Worm (Caenorhabditis elegans) whole organism, L2 larva: ENCODE data around the gene F38A5.6.
A peak's percentile ranks its signal among the peaks of the same experiment; 100 is the strongest.

ENCODE experiments used
- C34F6.9 ChIP-seq: fragments of 150-350 bp; optimal IDR thresholded peaks from 2 replicates; lab custom pipeline; 2014; ENCODE audit warnings: missing biosample characterization, missing genetic modification characterization
- R02D3.7 ChIP-seq: fragments of 150-350 bp; optimal IDR thresholded peaks from 2 replicates; lab custom pipeline; 2014; ENCODE audit warnings: missing biosample characterization, missing genetic modification characterization
- ZK546.5 ChIP-seq: sonication (generic microtip); optimal IDR thresholded peaks from 2 replicates; lab custom pipeline; 2017; ENCODE audit warnings: missing biosample characterization, missing genetic modification characterization
- alr-1 ChIP-seq: fragments of 150-350 bp; optimal IDR thresholded peaks from 2 replicates; lab custom pipeline; 2014; ENCODE audit warnings: missing biosample characterization, missing genetic modification characterization
- aly-2 ChIP-seq: fragments of 150-350 bp; optimal IDR thresholded peaks from 2 replicates; lab custom pipeline; 2014; ENCODE audit warnings: missing biosample characterization, missing genetic modification characterization
- blmp-1 ChIP-seq: sonication (generic microtip); optimal IDR thresholded peaks from 2 replicates; lab custom pipeline; 2017; ENCODE audit warnings: missing genetic modification characterization, mild to moderate bottlenecking, missing compliant biosample characterization, antibody characterized with exemption, moderate library complexity; ENCODE audit not compliant: insufficient read depth
- ceh-16 ChIP-seq: fragments of 150-350 bp; optimal IDR thresholded peaks from 2 replicates; lab custom pipeline; 2014; ENCODE audit warnings: missing biosample characterization, missing genetic modification characterization
- crh-2 ChIP-seq: sonication (generic microtip); optimal IDR thresholded peaks from 2 replicates; lab custom pipeline; 2017; ENCODE audit warnings: missing biosample characterization, missing genetic modification characterization
- dmd-4 ChIP-seq: sonication (generic microtip); optimal IDR thresholded peaks from 2 replicates; lab custom pipeline; 2017; ENCODE audit warnings: missing biosample characterization, missing genetic modification characterization
- egl-27 ChIP-seq: sonication (generic microtip); optimal IDR thresholded peaks from 3 replicates; lab custom pipeline; 2017; ENCODE audit warnings: missing biosample characterization, missing genetic modification reagents, missing genetic modification characterization
- elt-1 ChIP-seq: fragments of 150-350 bp; optimal IDR thresholded peaks from 2 replicates; lab custom pipeline; 2014; ENCODE audit warnings: missing biosample characterization, missing genetic modification characterization
- fos-1 ChIP-seq: fragments of 150-350 bp; optimal IDR thresholded peaks from 2 replicates; lab custom pipeline; 2014; ENCODE audit warnings: missing biosample characterization, missing genetic modification characterization
- gmeb-1 ChIP-seq: fragments of 150-350 bp; optimal IDR thresholded peaks from 2 replicates; lab custom pipeline; 2014; ENCODE audit warnings: missing biosample characterization, missing genetic modification characterization
- lin-11 ChIP-seq: fragments of 150-350 bp; sonication (generic microtip); optimal IDR thresholded peaks from 2 replicates; lab custom pipeline; 2014; ENCODE audit warnings: missing biosample characterization, missing genetic modification characterization, inconsistent platforms, mixed read lengths
- lin-13 ChIP-seq: fragments of 150-350 bp; optimal IDR thresholded peaks from 2 replicates; lab custom pipeline; 2014; ENCODE audit warnings: missing biosample characterization, missing genetic modification reagents, missing genetic modification characterization
- lin-39 ChIP-seq: fragments of 150-350 bp; optimal IDR thresholded peaks from 2 replicates; lab custom pipeline; 2014; ENCODE audit warnings: missing biosample characterization, missing genetic modification reagents, missing genetic modification characterization
- mab-5 ChIP-seq: fragments of 150-350 bp; optimal IDR thresholded peaks from 2 replicates; lab custom pipeline; 2014; ENCODE audit warnings: missing biosample characterization, missing genetic modification characterization
- mbf-1 ChIP-seq: sonication (generic microtip); optimal IDR thresholded peaks from 2 replicates; lab custom pipeline; 2017; ENCODE audit warnings: missing biosample characterization, missing genetic modification characterization
- nhr-11 ChIP-seq: fragments of 150-350 bp; optimal IDR thresholded peaks from 2 replicates; lab custom pipeline; 2014; ENCODE audit warnings: missing biosample characterization, missing genetic modification characterization
- nhr-12 ChIP-seq: fragments of 150-350 bp; optimal IDR thresholded peaks from 2 replicates; lab custom pipeline; 2014; ENCODE audit warnings: missing biosample characterization, missing genetic modification characterization
- nhr-129 ChIP-seq: fragments of 150-350 bp; optimal IDR thresholded peaks from 2 replicates; lab custom pipeline; 2014; ENCODE audit warnings: missing biosample characterization, missing genetic modification characterization
- nhr-23 ChIP-seq: fragments of 150-350 bp; optimal IDR thresholded peaks from 2 replicates; lab custom pipeline; 2014; ENCODE audit warnings: missing biosample characterization, missing genetic modification reagents, missing genetic modification characterization
- nhr-237 ChIP-seq: fragments of 150-350 bp; optimal IDR thresholded peaks from 2 replicates; lab custom pipeline; 2014; ENCODE audit warnings: missing biosample characterization, missing genetic modification characterization
- nhr-25 ChIP-seq: fragments of 150-350 bp; sonication (generic microtip); optimal IDR thresholded peaks from 3 replicates; lab custom pipeline; 2014; ENCODE audit warnings: missing biosample characterization, missing genetic modification characterization
- nhr-77 ChIP-seq: fragments of 150-350 bp; optimal IDR thresholded peaks from 2 replicates; lab custom pipeline; 2014; ENCODE audit warnings: missing biosample characterization, missing genetic modification characterization
- skn-1 ChIP-seq: sonication (generic microtip); optimal IDR thresholded peaks from 2 replicates; lab custom pipeline; 2017; ENCODE audit warnings: missing biosample characterization, missing genetic modification characterization
- snpc-4 ChIP-seq: fragments of 150-350 bp; optimal IDR thresholded peaks from 2 replicates; lab custom pipeline; 2014; ENCODE audit warnings: missing biosample characterization, missing genetic modification characterization
- unc-55 ChIP-seq: fragments of 150-350 bp; sonication (generic microtip); optimal IDR thresholded peaks from 3 replicates; lab custom pipeline; 2014; ENCODE audit warnings: missing biosample characterization, missing genetic modification reagents, missing genetic modification characterization
- unc-62 ChIP-seq: fragments of 150-350 bp; optimal IDR thresholded peaks from 2 replicates; lab custom pipeline; 2014; ENCODE audit warnings: missing biosample characterization, missing genetic modification reagents, missing genetic modification characterization
- ztf-1 ChIP-seq: fragments of 200-800 bp; sonication (Bioruptor generic); conservative IDR thresholded peaks from 2 replicates; pipeline ENCODE4 v1.3.6; 2022; ENCODE audit warnings: missing genetic modification characterization, missing compliant biosample characterization
- ztf-4 ChIP-seq: fragments of 150-350 bp; optimal IDR thresholded peaks from 2 replicates; lab custom pipeline; 2014; ENCODE audit warnings: missing biosample characterization, missing genetic modification characterization

F38A5.6 gene

DNA sequence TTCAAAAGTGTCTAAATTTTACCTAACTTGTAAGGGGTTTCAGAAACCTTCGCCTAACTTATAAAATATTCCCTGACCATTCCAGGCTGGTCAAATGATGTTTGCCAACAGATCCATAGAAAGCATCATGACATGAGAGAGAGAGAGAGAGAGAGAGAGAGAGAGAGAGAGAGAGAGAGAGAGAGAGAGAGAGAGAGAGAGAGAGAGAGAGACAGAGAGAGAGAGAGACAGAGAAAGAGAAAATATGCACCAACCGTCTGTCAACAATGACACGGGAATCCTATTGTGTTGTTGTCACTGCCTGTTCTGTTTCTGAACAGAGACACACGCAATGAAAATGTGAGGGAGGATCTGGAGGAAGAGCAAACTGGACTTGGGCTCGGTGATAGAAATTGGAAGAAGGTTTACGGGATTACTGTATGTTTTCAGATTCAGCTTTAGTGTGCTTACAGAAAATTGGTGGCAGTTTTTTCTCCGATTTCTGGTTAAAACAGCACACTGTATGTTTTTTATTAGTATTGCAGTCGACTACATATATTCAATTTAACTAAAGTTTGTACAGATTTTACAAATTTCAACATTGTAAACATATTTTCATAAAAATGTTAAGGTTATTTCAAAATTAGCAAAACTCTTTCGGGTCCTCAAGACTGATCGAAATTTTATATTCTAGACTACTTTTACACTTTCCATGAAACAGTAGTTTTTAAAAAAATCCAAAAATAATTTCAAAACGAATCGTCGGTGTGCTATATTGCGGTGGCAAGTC is 21.1 kb downstream of the F38A5.6 start:
- TF ChIP-seq lin-13 (GFP tag; lab: Kevin White, UChicago) (no peak), lin-11 (no peak), gmeb-1 (tag; lab: Kevin White, UChicago) (peak; percentile 2), crh-2 (peak; percentile 30), aly-2 (tag; lab: Kevin White, UChicago) (no peak), nhr-129 (tag; lab: Kevin White, UChicago) (peak; percentile 26)

DNA sequence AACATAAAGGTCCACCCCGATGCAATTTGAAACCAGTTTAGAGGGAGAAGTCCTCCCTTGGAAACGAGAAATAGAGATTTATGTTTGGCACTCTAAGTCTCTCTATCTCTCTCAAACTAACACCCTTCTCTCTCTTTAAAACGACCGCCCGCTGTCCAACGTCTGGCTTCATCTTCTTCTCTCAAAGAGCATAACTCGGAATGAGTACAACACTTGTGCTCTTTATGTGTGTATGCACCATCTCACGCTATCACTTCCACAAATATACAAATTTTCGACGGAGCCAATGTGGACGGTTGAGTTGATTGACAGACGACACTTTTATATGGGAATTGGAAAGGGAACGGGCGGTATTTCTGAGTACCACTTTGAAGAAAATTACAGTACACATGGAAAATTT is 22.9 kb downstream of the F38A5.6 start:
- TF ChIP-seq crh-2, result no peak
- TF ChIP-seq C34F6.9 (tag; lab: Kevin White, UChicago), result peak; percentile 12
- peak; percentile 42 for TF ChIP-seq fos-1
- TF ChIP-seq, all 48 proteins: peak for 2

DNA sequence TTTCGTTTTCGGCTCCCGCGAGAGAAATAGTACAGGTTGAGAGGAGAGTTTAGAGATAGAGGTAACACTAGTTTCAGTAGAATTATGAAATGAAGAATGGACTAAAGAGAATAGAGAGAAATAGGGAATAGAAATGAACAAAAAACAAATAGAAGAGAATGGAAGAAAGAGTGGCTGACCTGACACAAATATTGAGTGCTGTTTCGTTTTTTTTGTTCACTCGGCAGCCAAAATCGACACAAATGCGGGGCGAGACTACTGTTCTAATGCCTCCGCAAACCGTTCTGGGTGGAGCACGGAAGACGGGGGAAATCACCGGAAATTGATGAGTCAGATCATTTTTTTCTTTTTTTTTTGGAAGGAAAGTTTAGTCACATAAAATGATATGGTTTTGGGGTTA is 24.5 kb downstream of the F38A5.6 start:
- TF ChIP-seq ZK546.5 (no peak), nhr-25 (tag; lab: Kevin White, UChicago) (no peak)

DNA sequence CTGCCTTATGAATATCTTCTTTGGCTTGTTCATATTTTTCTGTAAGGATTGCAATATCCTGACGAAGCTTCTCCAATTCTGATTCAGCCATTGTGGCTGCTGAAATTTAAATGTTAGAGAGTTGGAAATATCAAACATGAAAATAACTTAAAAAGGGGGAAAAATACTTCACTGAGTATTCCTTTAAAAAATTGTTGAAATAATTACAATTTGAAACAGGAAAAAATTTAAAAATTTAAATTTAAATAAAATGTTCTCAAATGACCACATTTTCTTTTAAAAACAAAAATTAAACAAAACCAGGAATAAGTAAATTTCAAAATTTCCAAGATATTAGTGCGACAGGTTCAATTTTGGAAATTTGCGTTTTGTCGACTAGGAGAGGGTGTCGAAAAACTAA is 25.0 kb downstream of the F38A5.6 start, which contains the start of gene bicd-1:
bicd-1 (minus strand) TSS at position 101 of the 400 bp plus-strand sequence.
- TF ChIP-seq ceh-16 (tag; lab: Kevin White, UChicago), result no peak
- no peak for TF ChIP-seq nhr-237
- TF ChIP-seq unc-55 (GFP tag; lab: Kevin White, UChicago), result no peak
- no peak for TF ChIP-seq nhr-77 (tag; lab: Kevin White, UChicago)
- no peak for TF ChIP-seq ztf-4 (tag; lab: Kevin White, UChicago)
- no peak for TF ChIP-seq skn-1

DNA sequence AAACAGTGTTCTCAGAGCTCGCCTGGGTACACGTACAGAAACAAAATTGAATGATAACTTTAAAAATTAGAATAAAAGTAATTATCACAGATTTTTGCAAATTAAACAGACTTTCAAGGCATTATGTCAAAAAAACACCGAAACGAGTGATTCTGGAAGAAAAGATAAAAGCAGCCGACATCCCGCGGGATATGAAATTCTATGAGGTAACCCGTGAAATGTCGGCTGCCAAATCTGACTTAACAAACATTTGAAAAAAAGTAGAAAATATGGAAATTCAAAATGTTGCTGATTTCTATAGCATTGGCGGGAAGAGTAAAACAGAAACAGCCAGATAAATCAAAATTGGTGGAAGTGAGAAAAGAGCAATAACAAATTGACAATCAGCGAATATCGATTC is 31.6 kb downstream of the F38A5.6 start:
- no peak for TF ChIP-seq nhr-23
- no peak for TF ChIP-seq nhr-11
- no peak for TF ChIP-seq nhr-77 (tag; lab: Kevin White, UChicago)
- TF ChIP-seq unc-62 (GFP tag; lab: Kevin White, UChicago), result no peak
- no peak for TF ChIP-seq lin-11

DNA sequence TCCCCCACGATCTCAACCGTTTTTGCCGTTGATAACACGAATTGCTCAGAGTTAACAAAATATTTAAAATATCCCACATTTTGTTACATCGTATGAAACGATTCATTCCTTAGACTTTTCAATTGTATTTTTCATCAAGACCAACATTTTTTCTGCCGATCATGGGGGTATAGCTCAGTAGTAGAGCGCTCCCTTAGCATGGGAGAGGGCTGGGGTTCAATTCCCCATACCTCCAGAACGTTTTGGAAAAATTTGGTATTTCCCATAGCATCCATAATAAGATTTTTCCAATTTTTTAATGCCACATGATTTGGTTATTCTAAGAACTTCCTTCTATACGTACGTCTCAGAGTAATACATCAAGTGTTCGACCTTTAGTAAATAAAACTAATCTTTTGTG is 35.2 kb downstream of the F38A5.6 start:
- TF ChIP-seq dmd-4 (tag; lab: Kevin White, UChicago), result no peak
- no peak for TF ChIP-seq blmp-1 (tag; lab: Kevin White, UChicago)
- TF ChIP-seq mbf-1 (tag; lab: Kevin White, UChicago), result no peak
- TF ChIP-seq nhr-12 (tag; lab: Kevin White, UChicago), result no peak
- no peak for TF ChIP-seq unc-55 (GFP tag; lab: Kevin White, UChicago)
- TF ChIP-seq skn-1, result no peak
- TF ChIP-seq snpc-4 (tag; lab: Kevin White, UChicago), result no peak
- TF ChIP-seq lin-39, result no peak
- TF ChIP-seq ceh-16 (tag; lab: Kevin White, UChicago), result no peak
- TF ChIP-seq R02D3.7 (tag; lab: Kevin White, UChicago), result no peak
- no peak for TF ChIP-seq ztf-1 (GFP tag; lab: Robert Waterston, UW)

DNA sequence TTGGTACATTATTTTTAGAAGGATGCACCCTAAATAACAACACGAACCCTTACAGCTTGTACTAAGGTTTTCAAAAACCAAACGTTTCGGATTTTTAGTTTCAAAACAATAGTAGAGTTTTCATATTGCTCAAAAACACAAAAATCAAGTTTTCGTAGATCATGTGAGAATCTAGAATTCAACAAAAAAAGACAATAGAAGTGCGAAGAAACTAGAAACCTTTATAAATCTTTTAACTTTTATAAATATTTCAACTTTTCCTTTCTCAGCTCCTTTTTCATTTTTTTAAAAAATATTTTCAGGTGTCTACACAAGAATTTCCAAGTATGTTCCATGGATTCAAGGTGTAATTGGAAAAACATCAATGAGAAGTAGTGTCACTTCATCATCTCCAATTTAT is 36.8 kb downstream of the F38A5.6 start, which contains the start of gene best-9:
best-9 (plus strand) TSS at position 301 of the 400 bp plus-strand sequence.
- no peak for TF ChIP-seq egl-27 (tag; lab: Kevin White, UChicago)
- TF ChIP-seq mab-5 (tag; lab: Kevin White, UChicago), result no peak
- no peak for TF ChIP-seq elt-1 (tag; lab: Kevin White, UChicago)
- TF ChIP-seq lin-39, result no peak
- TF ChIP-seq alr-1, result no peak
- no peak for TF ChIP-seq mbf-1 (tag; lab: Kevin White, UChicago)
- TF ChIP-seq ztf-1 (GFP tag; lab: Robert Waterston, UW), result no peak
- TF ChIP-seq, all 48 proteins: peak for 0
